Worm (Caenorhabditis elegans) whole organism, L2 larva: ENCODE measurements around the gene R07E3.6.

Experiments
- ama-1 ChIP-seq: fragments of 150-350 bp; optimal IDR thresholded peaks from 2 replicates; lab custom pipeline; 2018; ENCODE audit warnings: inconsistent platforms
- elt-3 ChIP-seq: sonication (generic microtip); optimal IDR thresholded peaks from 2 replicates; lab custom pipeline; 2017; ENCODE audit warnings: missing biosample characterization, missing genetic modification characterization
- lin-11 ChIP-seq: fragments of 150-350 bp; sonication (generic microtip); optimal IDR thresholded peaks from 2 replicates; lab custom pipeline; 2014; ENCODE audit warnings: missing biosample characterization, missing genetic modification characterization, inconsistent platforms, mixed read lengths
- lin-13 ChIP-seq: fragments of 150-350 bp; optimal IDR thresholded peaks from 2 replicates; lab custom pipeline; 2014; ENCODE audit warnings: missing biosample characterization, missing genetic modification reagents, missing genetic modification characterization
- lin-39 ChIP-seq: fragments of 150-350 bp; optimal IDR thresholded peaks from 2 replicates; lab custom pipeline; 2014; ENCODE audit warnings: missing biosample characterization, missing genetic modification reagents, missing genetic modification characterization
- lsy-2 ChIP-seq, 2 experiments: fragments of 150-350 bp in 1 of 2; sonication (generic microtip) in 1 of 2; optimal IDR thresholded peaks; 2 replicates each; lab custom pipeline; 2014 to 2017; ENCODE audit warnings: missing biosample characterization in 2 of 2, missing genetic modification characterization in 2 of 2
- mdl-1 ChIP-seq, 2 experiments: fragments of 150-350 bp in 1 of 2; sonication (generic microtip) in 1 of 2; optimal IDR thresholded peaks; 2 replicates each; lab custom pipeline; 2017; ENCODE audit warnings: missing biosample characterization in 2 of 2, missing genetic modification characterization in 2 of 2
- nhr-12 ChIP-seq: fragments of 150-350 bp; optimal IDR thresholded peaks from 2 replicates; lab custom pipeline; 2014; ENCODE audit warnings: missing biosample characterization, missing genetic modification characterization
- nhr-23 ChIP-seq: fragments of 150-350 bp; optimal IDR thresholded peaks from 2 replicates; lab custom pipeline; 2014; ENCODE audit warnings: missing biosample characterization, missing genetic modification reagents, missing genetic modification characterization
- nhr-237 ChIP-seq: fragments of 150-350 bp; optimal IDR thresholded peaks from 2 replicates; lab custom pipeline; 2014; ENCODE audit warnings: missing biosample characterization, missing genetic modification characterization
- skn-1 ChIP-seq: sonication (generic microtip); optimal IDR thresholded peaks from 2 replicates; lab custom pipeline; 2017; ENCODE audit warnings: missing biosample characterization, missing genetic modification characterization
- unc-39 ChIP-seq: fragments of 150-350 bp; optimal IDR thresholded peaks from 2 replicates; lab custom pipeline; 2014; ENCODE audit warnings: missing biosample characterization, missing genetic modification characterization

- TF ChIP-seq lin-39 (tag; lab: Kevin White, UChicago) (no peak), unc-39 (tag; lab: Kevin White, UChicago) (no peak), nhr-237 (tag; lab: Kevin White, UChicago) (no peak), lsy-2 (tag; optimal IDR thresholded peaks at IDR 0.05; lab: Kevin White, UChicago) (no peak), lin-13 (GFP tag; lab: Kevin White, UChicago) (no peak), ama-1 (lab: Kevin White, UChicago) (no peak), elt-3 (tag; lab: Kevin White, UChicago) (no peak), lin-11 (no peak), skn-1 (tag; lab: Kevin White, UChicago) (no peak), mdl-1 (tag; optimal IDR thresholded peaks at IDR 0.05; lab: Kevin White, UChicago) (no peak), nhr-23 (tag; lab: Kevin White, UChicago) (no peak), nhr-12 (tag; lab: Kevin White, UChicago) (no peak)
These were observed 10.6 kb upstream of the R07E3.6 start for ce11 chrX:10306923-10307322.
